Fruit fly (Drosophila melanogaster) whole organism, adult: ENCODE data around the gene CG5888.

ENCODE experiments used
- CG12768 ChIP-seq: fragments of 200-800 bp; sonication (Bioruptor generic); optimal IDR thresholded peaks from 2 replicates; lab custom pipeline; 2017; ENCODE audit warnings: missing biosample characterization, missing genetic modification characterization, mild to moderate bottlenecking, moderate library complexity, missing genetic modification reagents
- CG33017 ChIP-seq: fragments of 200-800 bp; sonication (Bioruptor generic); optimal IDR thresholded peaks from 2 replicates; lab custom pipeline; 2018; ENCODE audit warnings: missing biosample characterization, mild to moderate bottlenecking, missing genetic modification characterization, moderate library complexity
- CG5204 ChIP-seq: fragments of 200-800 bp; sonication (Bioruptor generic); optimal IDR thresholded peaks from 2 replicates; lab custom pipeline; 2016; ENCODE audit warnings: missing biosample characterization, missing genetic modification characterization
- CG7045 ChIP-seq: fragments of 200-800 bp; sonication (Bioruptor generic); optimal IDR thresholded peaks from 2 replicates; lab custom pipeline; 2017; ENCODE audit warnings: missing biosample characterization, mild to moderate bottlenecking, missing genetic modification characterization
- Crg-1 ChIP-seq: fragments of 200-800 bp; sonication (Bioruptor generic); optimal IDR thresholded peaks from 2 replicates; lab custom pipeline; 2016; ENCODE audit warnings: missing biosample characterization, missing genetic modification characterization
- Hr96 ChIP-seq: fragments of 200-800 bp; sonication (Bioruptor generic); optimal IDR thresholded peaks from 2 replicates; lab custom pipeline; 2016; ENCODE audit warnings: missing biosample characterization, missing genetic modification characterization
- Mnt ChIP-seq: fragments of 200-800 bp; sonication (Bioruptor generic); optimal IDR thresholded peaks from 2 replicates; lab custom pipeline; 2016; ENCODE audit warnings: missing biosample characterization, mild to moderate bottlenecking, missing genetic modification characterization
- bab1 ChIP-seq: fragments of 200-800 bp; sonication (Bioruptor generic); optimal IDR thresholded peaks from 3 replicates; lab custom pipeline; 2019; ENCODE audit warnings: missing biosample characterization, mild to moderate bottlenecking, missing genetic modification characterization, moderate library complexity
- cic ChIP-seq: fragments of 200-800 bp; sonication (Bioruptor generic); optimal IDR thresholded peaks from 2 replicates; lab custom pipeline; 2017; ENCODE audit warnings: missing biosample characterization, mild to moderate bottlenecking, missing genetic modification characterization, moderate library complexity
- kay ChIP-seq: fragments of 200-800 bp; sonication (Bioruptor generic); peaks from one replicate; lab custom pipeline; 2016; ENCODE audit warnings: missing biosample characterization, missing genetic modification characterization, borderline replicate concordance
- ovo ChIP-seq: fragments of 200-800 bp; sonication (Bioruptor generic); optimal IDR thresholded peaks from 2 replicates; lab custom pipeline; 2016; ENCODE audit warnings: missing biosample characterization, missing genetic modification characterization
- pad ChIP-seq: fragments of 200-800 bp; sonication (Bioruptor generic); optimal IDR thresholded peaks from 3 replicates; lab custom pipeline; 2017; ENCODE audit warnings: missing biosample characterization, missing genetic modification characterization, mild to moderate bottlenecking, moderate library complexity, missing genetic modification reagents
- toe ChIP-seq: fragments of 200-800 bp; sonication (Bioruptor generic); optimal IDR thresholded peaks from 2 replicates; lab custom pipeline; 2016; ENCODE audit warnings: missing biosample characterization, missing genetic modification characterization

- TF ChIP-seq Hr96 (GFP tag; lab: Kevin White, UChicago) (peak; percentile 31), pad (GFP tag; lab: Kevin White, UChicago) (peak; percentile 19), cic (GFP tag; lab: Kevin White, UChicago) (no peak), CG5204 (peak; percentile 80), kay (GFP tag; lab: Kevin White, UChicago) (peak; percentile 92), bab1 (peak; percentile 83), Mnt (GFP tag; lab: Kevin White, UChicago) (no peak), CG33017 (tag; lab: Kevin White, UChicago) (peak; percentile 83), CG7045 (GFP tag; lab: Kevin White, UChicago) (peak; percentile 76), toe (GFP tag; lab: Kevin White, UChicago) (peak; percentile 50), Crg-1 (GFP tag; lab: Kevin White, UChicago) (peak; percentile 38), ovo (GFP tag; lab: Kevin White, UChicago) (no peak), CG12768 (peak; percentile 74)
These were observed 44.4 kb upstream of the CG5888 start for dm6 chr2L:16492617-16493203.
